Fruit fly (Drosophila melanogaster) whole organism, embryonic: ENCODE data around the gene nwk.

Source experiments
- CG10543 ChIP-seq: fragments of 200-800 bp; sonication (Bioruptor generic); optimal IDR thresholded peaks from 3 replicates; lab custom pipeline; 2017; ENCODE audit warnings: missing biosample characterization, mild to moderate bottlenecking, missing genetic modification characterization, moderate library complexity
- CG12769 ChIP-seq: fragments of 200-800 bp; sonication (Bioruptor generic); optimal IDR thresholded peaks from 2 replicates; lab custom pipeline; 2019; ENCODE audit warnings: missing biosample characterization, mild to moderate bottlenecking, missing genetic modification characterization, moderate library complexity
- CG17186 ChIP-seq: fragments of 200-800 bp; sonication (Bioruptor generic); optimal IDR thresholded peaks from 3 replicates; lab custom pipeline; 2017; ENCODE audit warnings: missing biosample characterization, missing genetic modification reagents, missing genetic modification characterization
- CG2199 ChIP-seq: fragments of 200-800 bp; sonication (Bioruptor generic); IDR thresholded peaks from 3 replicates; pipeline ENCODE4 v1.3.6; 2022; ENCODE audit warnings: missing biosample characterization, missing genetic modification characterization
- CG34224 ChIP-seq: fragments of 200-800 bp; sonication (Bioruptor generic); IDR thresholded peaks from 3 replicates; pipeline ENCODE4 v1.3.6; 2022; ENCODE audit warnings: missing biosample characterization, missing genetic modification characterization; ENCODE audit not compliant: partially characterized antibody
- CG7839 ChIP-seq: fragments of 200-800 bp; sonication (Bioruptor generic); optimal IDR thresholded peaks from 3 replicates; lab custom pipeline; 2018; ENCODE audit warnings: missing biosample characterization, mild to moderate bottlenecking, missing genetic modification characterization, moderate library complexity
- CG7987 ChIP-seq: fragments of 200-800 bp; sonication (Bioruptor generic); optimal IDR thresholded peaks from 2 replicates; lab custom pipeline; 2018; ENCODE audit warnings: missing biosample characterization, mild to moderate bottlenecking, missing genetic modification characterization, moderate library complexity
- CG8281 ChIP-seq: fragments of 200-800 bp; sonication (Bioruptor generic); optimal IDR thresholded peaks from 2 replicates; lab custom pipeline; 2018; ENCODE audit warnings: missing biosample characterization, mild to moderate bottlenecking, missing genetic modification characterization, moderate library complexity
- Dad ChIP-seq: fragments of 200-800 bp; sonication (Bioruptor generic); optimal IDR thresholded peaks from 3 replicates; lab custom pipeline; 2016; ENCODE audit warnings: missing biosample characterization, missing genetic modification characterization
- GATAe ChIP-seq: fragments of 200-800 bp; sonication (Bioruptor generic); conservative IDR thresholded peaks from 2 replicates; pipeline ENCODE4 v1.3.6; 2022; ENCODE audit warnings: missing biosample characterization, missing genetic modification characterization
- Hmr ChIP-seq: fragments of 200-800 bp; sonication (Bioruptor generic); optimal IDR thresholded peaks from 3 replicates; lab custom pipeline; 2017; ENCODE audit warnings: mild to moderate bottlenecking, missing biosample characterization, missing genetic modification reagents, missing genetic modification characterization
- Nf-YB ChIP-seq: fragments of 200-800 bp; sonication (Bioruptor generic); optimal IDR thresholded peaks from 3 replicates; lab custom pipeline; 2019; ENCODE audit warnings: missing biosample characterization, mild to moderate bottlenecking, missing genetic modification characterization, moderate library complexity
- Nf-YC ChIP-seq: fragments of 200-800 bp; optimal IDR thresholded peaks from 3 replicates; lab custom pipeline; 2019; ENCODE audit warnings: missing biosample characterization, mild to moderate bottlenecking, missing genetic modification characterization, moderate library complexity
- Pdp1 ChIP-seq, 2 experiments: fragments of 200-800 bp; sonication (Bioruptor generic); optimal IDR thresholded peaks; 3 replicates each; lab custom pipeline; 2016; ENCODE audit warnings: missing biosample characterization in 2 of 2, missing genetic modification characterization in 2 of 2, mild to moderate bottlenecking in 1 of 2, moderate library complexity in 1 of 2
- Ptx1 ChIP-seq: fragments of 200-800 bp; sonication (Bioruptor generic); IDR thresholded peaks from 2 replicates; pipeline ENCODE4 v1.3.6; 2022; ENCODE audit warnings: missing biosample characterization, missing genetic modification characterization
- Stat92E ChIP-seq, 3 experiments: fragments of >200 bp in 2 of 3; fragments of 200-800 bp in 1 of 3; sonication (Bioruptor generic) in 1 of 3; optimal IDR thresholded peaks; 2 replicates each; lab custom pipeline; 2017 to 2019; ENCODE audit warnings: missing biosample characterization in 3 of 3, missing genetic modification characterization in 3 of 3, mild to moderate bottlenecking in 1 of 3, moderate library complexity in 1 of 3
- ap ChIP-seq: fragments of 200-800 bp; sonication (Bioruptor generic); IDR thresholded peaks from 2 replicates; pipeline ENCODE4 v1.3.6; 2022; ENCODE audit warnings: missing biosample characterization, missing genetic modification characterization
- chinmo ChIP-seq: fragments of 200-800 bp; sonication (Bioruptor generic); IDR thresholded peaks from 4 replicates; pipeline ENCODE4 v1.3.6; 2022; ENCODE audit warnings: missing biosample characterization, missing genetic modification characterization; ENCODE audit not compliant: partially characterized antibody
- ci ChIP-seq: fragments of 200-800 bp; sonication (Bioruptor generic); IDR thresholded peaks from 3 replicates; pipeline ENCODE4 v1.3.6; 2022; ENCODE audit warnings: missing biosample characterization, missing genetic modification characterization
- crol ChIP-seq: fragments of 200-800 bp; sonication (Bioruptor generic); IDR thresholded peaks from 2 replicates; pipeline ENCODE4 v1.3.6; 2022; ENCODE audit warnings: missing biosample characterization, missing genetic modification characterization
- exex ChIP-seq: fragments of 200-800 bp; sonication (Bioruptor generic); optimal IDR thresholded peaks from 4 replicates; lab custom pipeline; 2018; ENCODE audit warnings: missing biosample characterization, mild to moderate bottlenecking, missing genetic modification characterization, moderate library complexity
- fd3F ChIP-seq: fragments of 200-800 bp; sonication (Bioruptor generic); optimal IDR thresholded peaks from 2 replicates; lab custom pipeline; 2018; ENCODE audit warnings: missing biosample characterization, mild to moderate bottlenecking, missing genetic modification characterization, moderate library complexity
- grn ChIP-seq: fragments of 200-800 bp; sonication (Bioruptor generic); optimal IDR thresholded peaks from 3 replicates; lab custom pipeline; 2017; ENCODE audit warnings: missing biosample characterization, missing genetic modification characterization
- gt ChIP-seq: fragments of 200-800 bp; sonication (Bioruptor generic); IDR thresholded peaks from 2 replicates; pipeline ENCODE4 v1.3.6; 2022; ENCODE audit warnings: missing biosample characterization, missing genetic modification characterization
- lab ChIP-seq: fragments of 200-800 bp; sonication (Bioruptor generic); optimal IDR thresholded peaks from 3 replicates; lab custom pipeline; 2017; ENCODE audit warnings: missing biosample characterization, missing genetic modification characterization, mild to moderate bottlenecking, moderate library complexity, missing genetic modification reagents
- mirr ChIP-seq: fragments of 200-800 bp; sonication (Bioruptor generic); optimal IDR thresholded peaks from 3 replicates; lab custom pipeline; 2018; ENCODE audit warnings: missing biosample characterization, mild to moderate bottlenecking, missing genetic modification characterization
- nau ChIP-seq: fragments of 200-800 bp; sonication (Bioruptor generic); optimal IDR thresholded peaks from 3 replicates; lab custom pipeline; 2017; ENCODE audit warnings: missing biosample characterization, mild to moderate bottlenecking, missing genetic modification characterization, missing genetic modification reagents
- pan ChIP-seq, 4 experiments: fragments of >200 bp in 3 of 4; fragments of 200-800 bp in 1 of 4; sonication (Bioruptor generic) in 1 of 4; optimal IDR thresholded peaks in 3 of 4; IDR thresholded peaks in 1 of 4; 2 replicates each; pipeline versions ENCODE4 v1.3.6 to Lab custom; 2017 to 2022; ENCODE audit warnings: missing biosample characterization in 2 of 4, missing genetic modification characterization in 2 of 4, mixed read lengths in 1 of 4
- pnt ChIP-seq: fragments of 200-800 bp; sonication (Bioruptor generic); optimal IDR thresholded peaks from 3 replicates; lab custom pipeline; 2016; ENCODE audit warnings: missing biosample characterization, missing genetic modification characterization
- schlank ChIP-seq: fragments of 200-800 bp; sonication (Bioruptor generic); optimal IDR thresholded peaks from 2 replicates; lab custom pipeline; 2018; ENCODE audit warnings: missing biosample characterization, mild to moderate bottlenecking, missing genetic modification characterization
- sd ChIP-seq: fragments of 200-800 bp; sonication (Bioruptor generic); optimal IDR thresholded peaks from 3 replicates; lab custom pipeline; 2018; ENCODE audit warnings: missing biosample characterization, mild to moderate bottlenecking, missing genetic modification characterization, moderate library complexity
- sob ChIP-seq: fragments of 200-800 bp; sonication (Bioruptor generic); IDR thresholded peaks from 2 replicates; pipeline ENCODE4 v1.3.6; 2022; ENCODE audit warnings: missing biosample characterization, missing genetic modification characterization
- sr ChIP-seq: fragments of 200-800 bp; sonication (Bioruptor generic); IDR thresholded peaks from 3 replicates; pipeline ENCODE4 v1.3.6; 2022; ENCODE audit warnings: missing biosample characterization, missing genetic modification characterization
- sug ChIP-seq: fragments of 200-800 bp; optimal IDR thresholded peaks from 2 replicates; lab custom pipeline; 2019; ENCODE audit warnings: missing biosample characterization, mild to moderate bottlenecking, missing genetic modification characterization, moderate library complexity
- toy ChIP-seq: fragments of 200-800 bp; sonication (Bioruptor generic); IDR thresholded peaks from 2 replicates; pipeline ENCODE4 v1.3.6; 2022; ENCODE audit warnings: missing biosample characterization, missing genetic modification characterization
- vvl ChIP-seq: fragments of 200-800 bp; sonication (Bioruptor generic); IDR thresholded peaks from 2 replicates; pipeline ENCODE4 v1.3.6; 2022; ENCODE audit warnings: missing biosample characterization, missing genetic modification characterization

Gene nwk

dm6 chr3L:9113582-9114282, 23.9 kb upstream of the nwk start (continued):
- TF ChIP-seq nau (GFP tag; lab: Kevin White, UChicago) (peak; percentile 86), pnt (GFP tag; lab: Kevin White, UChicago) (no peak), CG17186 (GFP tag; lab: Kevin White, UChicago) (no peak), schlank (tag; lab: Kevin White, UChicago) (no peak), gt (GFP tag; lab: Robert Waterston, UW) (no peak), CG12769 (tag; lab: Kevin White, UChicago) (peak; percentile 33), ap (GFP tag; lab: Robert Waterston, UW) (no peak)

dm6 chr3L:9114404-9114803, 23.3 kb upstream of the nwk start:
- TF ChIP-seq sug (tag; lab: Kevin White, UChicago) (peak; percentile 63), exex (tag; lab: Kevin White, UChicago) (peak; percentile 65), chinmo (GFP tag; lab: Robert Waterston, UW) (0 out of 4 replicates have a peak, but pooled peaks have one; percentile 11), GATAe (peak; percentile 70; the same call in 1 of the 2 replicates), vvl (GFP tag; lab: Robert Waterston, UW) (0 out of 2 replicates have a peak, but pooled peaks have one; percentile 18), sd (tag; lab: Kevin White, UChicago) (peak; percentile 60), fd3F (GFP tag; lab: Kevin White, UChicago) (no peak), CG7839 (tag; lab: Kevin White, UChicago) (no peak), Stat92E (GFP tag; optimal IDR thresholded peaks at IDR 0.05; lab: Kevin White, UChicago) (no peak), Pdp1 (GFP tag; optimal IDR thresholded peaks at IDR 0.05; lab: Kevin White, UChicago) (no peak), CG34224 (no peak), sr (GFP tag; lab: Robert Waterston, UW) (0 out of 3 replicates have a peak, but pooled peaks have one; percentile 21), Nf-YB (GFP tag; lab: Kevin White, UChicago) (peak; percentile 40), Nf-YC (tag; lab: Kevin White, UChicago) (peak; percentile 37), CG10543 (GFP tag; lab: Kevin White, UChicago) (peak; percentile 11), Dad (GFP tag; lab: Kevin White, UChicago) (no peak), crol (peak; percentile 87), grn (GFP tag; lab: Kevin White, UChicago) (peak; percentile 91), mirr (peak; percentile 42), Hmr (GFP tag; lab: Kevin White, UChicago) (no peak), sob (GFP tag; lab: Robert Waterston, UW) (0 out of 2 replicates have a peak, but pooled peaks have one; percentile 7), ci (GFP tag; lab: Robert Waterston, UW) (peak; percentile 27; the same call in 2 of the 3 replicates), pan (optimal IDR thresholded peaks at IDR 0.05; lab: Kevin White, UChicago) (no peak), pan (GFP tag; optimal IDR thresholded peaks at IDR 0.05 in 1 of 2, IDR thresholded peaks at IDR 0.05 in 1 of 2) (peak in 1 of 2 experiments; percentile 33), toy (no peak), lab (GFP tag; lab: Kevin White, UChicago) (peak; percentile 69), CG2199 (GFP tag; lab: Robert Waterston, UW) (peak; percentile 80; the same call in 2 of the 3 replicates)

dm6 chr3L:9115654-9116053, 22.0 kb upstream of the nwk start:
- peak; percentile 95 for TF ChIP-seq CG8281
- TF ChIP-seq CG7987 (GFP tag; lab: Kevin White, UChicago) = no peak
- peak; percentile 41; the same call in 1 of the 2 replicates for TF ChIP-seq crol
- 0 out of 2 replicates have a peak, but pooled peaks have one; percentile 8 for TF ChIP-seq Ptx1 (GFP tag; lab: Robert Waterston, UW)
